Fruit fly (Drosophila melanogaster) whole organism, embryonic: ENCODE results near the gene roq.

Source experiments
- Abd-B ChIP-seq: fragments of 200-800 bp; sonication (Bioruptor generic); optimal IDR thresholded peaks from 2 replicates; lab custom pipeline; 2018; ENCODE audit warnings: missing biosample characterization, mild to moderate bottlenecking, missing genetic modification characterization, moderate library complexity
- Aef1 ChIP-seq: fragments of 200-800 bp; sonication (Bioruptor generic); IDR thresholded peaks from 3 replicates; pipeline ENCODE4 v1.3.6; 2022; ENCODE audit warnings: missing biosample characterization, missing genetic modification characterization
- Atf6 ChIP-seq: fragments of 200-800 bp; sonication (Bioruptor generic); IDR thresholded peaks from 2 replicates; pipeline ENCODE4 v1.3.6; 2022; ENCODE audit warnings: missing biosample characterization, missing genetic modification characterization
- BEAF-32 ChIP-seq: fragments of 200-800 bp; sonication (Bioruptor generic); optimal IDR thresholded peaks from 3 replicates; lab custom pipeline; 2017; ENCODE audit warnings: missing biosample characterization, missing genetic modification characterization, mild to moderate bottlenecking, moderate library complexity, missing genetic modification reagents
- Bgb ChIP-seq: fragments of 200-800 bp; sonication (Bioruptor generic); IDR thresholded peaks from 2 replicates; pipeline ENCODE4 v1.3.6; 2022; ENCODE audit warnings: missing biosample characterization, missing genetic modification characterization; ENCODE audit not compliant: partially characterized antibody
- CG13624 ChIP-seq: fragments of 200-800 bp; sonication (Bioruptor generic); optimal IDR thresholded peaks from 2 replicates; lab custom pipeline; 2016; ENCODE audit warnings: missing biosample characterization, missing genetic modification characterization
- CG15011 ChIP-seq: fragments of 200-800 bp; sonication (Bioruptor generic); optimal IDR thresholded peaks from 3 replicates; lab custom pipeline; 2018; ENCODE audit warnings: missing biosample characterization, mild to moderate bottlenecking, missing genetic modification characterization
- CG17612 ChIP-seq: fragments of 200-800 bp; sonication (Bioruptor generic); IDR thresholded peaks from 2 replicates; pipeline ENCODE4 v1.3.6; 2022; ENCODE audit warnings: missing biosample characterization, missing genetic modification characterization
- CG18011 ChIP-seq: fragments of 200-800 bp; sonication (Bioruptor generic); optimal IDR thresholded peaks from 2 replicates; lab custom pipeline; 2017; ENCODE audit warnings: missing biosample characterization, missing genetic modification characterization, mild to moderate bottlenecking, moderate library complexity, missing genotype
- CG3838 ChIP-seq: fragments of 200-800 bp; sonication (Bioruptor generic); optimal IDR thresholded peaks from 3 replicates; lab custom pipeline; 2016; ENCODE audit warnings: missing biosample characterization, missing genetic modification characterization
- CG4404 ChIP-seq: fragments of 200-800 bp; sonication (Bioruptor generic); IDR thresholded peaks from 2 replicates; pipeline ENCODE4 v1.3.6; 2022; ENCODE audit warnings: missing biosample characterization, missing genetic modification characterization
- CG6854 ChIP-seq: fragments of 200-800 bp; sonication (Bioruptor generic); optimal IDR thresholded peaks from 3 replicates; lab custom pipeline; 2017; ENCODE audit warnings: missing biosample characterization, mild to moderate bottlenecking, missing genetic modification characterization
- CG7745 ChIP-seq: fragments of 200-800 bp; sonication (Bioruptor generic); optimal IDR thresholded peaks from 2 replicates; lab custom pipeline; 2018; ENCODE audit warnings: missing biosample characterization, mild to moderate bottlenecking, missing genetic modification characterization, moderate library complexity
- CG7963 ChIP-seq: fragments of 200-800 bp; sonication (Bioruptor generic); IDR thresholded peaks from 3 replicates; pipeline ENCODE4 v1.3.6; 2022; ENCODE audit warnings: missing biosample characterization, missing genetic modification characterization; ENCODE audit not compliant: partially characterized antibody
- CG8290 ChIP-seq, 3 experiments: fragments of 200-800 bp; sonication (Bioruptor generic); optimal IDR thresholded peaks; 2 replicates each; lab custom pipeline; 2016 to 2019; ENCODE audit warnings: missing biosample characterization in 3 of 3, missing genetic modification characterization in 3 of 3, mild to moderate bottlenecking in 2 of 3, moderate library complexity in 1 of 3
- CG9215 ChIP-seq: fragments of 200-800 bp; sonication (Bioruptor generic); IDR thresholded peaks from 2 replicates; pipeline ENCODE4 v1.3.6; 2022; ENCODE audit warnings: missing biosample characterization, missing genetic modification characterization
- Chrac-16 ChIP-seq: fragments of 200-800 bp; sonication (Bioruptor generic); optimal IDR thresholded peaks from 3 replicates; lab custom pipeline; 2016; ENCODE audit warnings: missing biosample characterization, missing genetic modification characterization
- Dfd ChIP-seq, 2 experiments: fragments of >200 bp; optimal IDR thresholded peaks; 2 replicates each; lab custom pipeline; 2017; ENCODE audit warnings: missing biosample characterization in 2 of 2, missing genetic modification characterization in 2 of 2
- Doc3 ChIP-seq: fragments of 200-800 bp; sonication (Bioruptor generic); IDR thresholded peaks from 3 replicates; pipeline ENCODE4 v1.3.6; 2022; ENCODE audit warnings: missing biosample characterization, missing genetic modification characterization; ENCODE audit not compliant: partially characterized antibody
- Dp ChIP-seq: fragments of 200-800 bp; sonication (Bioruptor generic); optimal IDR thresholded peaks from 2 replicates; lab custom pipeline; 2018; ENCODE audit warnings: missing biosample characterization, mild to moderate bottlenecking, missing genetic modification characterization, moderate library complexity
- ERR ChIP-seq: fragments of 200-800 bp; sonication (Bioruptor generic); optimal IDR thresholded peaks from 2 replicates; lab custom pipeline; 2016; ENCODE audit warnings: missing biosample characterization, missing genetic modification characterization
- HHEX ChIP-seq: fragments of 200-800 bp; sonication (Bioruptor generic); optimal IDR thresholded peaks from 3 replicates; lab custom pipeline; 2017; ENCODE audit warnings: missing biosample characterization, mild to moderate bottlenecking, missing genetic modification characterization, missing genetic modification reagents
- HLH4C ChIP-seq: fragments of 200-800 bp; sonication (Bioruptor generic); IDR thresholded peaks from 3 replicates; pipeline ENCODE4 v1.3.6; 2022; ENCODE audit warnings: missing biosample characterization, missing genetic modification characterization; ENCODE audit not compliant: partially characterized antibody
- MTF-1 ChIP-seq: fragments of 200-800 bp; sonication (Bioruptor generic); optimal IDR thresholded peaks from 2 replicates; lab custom pipeline; 2018; ENCODE audit warnings: missing biosample characterization, mild to moderate bottlenecking, missing genetic modification characterization, borderline replicate concordance
- NFAT ChIP-seq: fragments of 200-800 bp; sonication (Bioruptor generic); IDR thresholded peaks from 2 replicates; pipeline ENCODE4 v1.3.6; 2022; ENCODE audit warnings: missing biosample characterization, missing genetic modification characterization
- Opbp ChIP-seq: fragments of 200-800 bp; sonication (Bioruptor generic); IDR thresholded peaks from 3 replicates; pipeline ENCODE4 v1.3.6; 2022; ENCODE audit warnings: missing biosample characterization, missing genetic modification characterization; ENCODE audit not compliant: partially characterized antibody
- Spps ChIP-seq: fragments of 200-800 bp; sonication (Bioruptor generic); optimal IDR thresholded peaks from 2 replicates; lab custom pipeline; 2018; ENCODE audit warnings: missing biosample characterization, mild to moderate bottlenecking, missing genetic modification characterization
- bab2 ChIP-seq: fragments of 200-800 bp; sonication (Bioruptor generic); optimal IDR thresholded peaks from 2 replicates; lab custom pipeline; 2016; ENCODE audit warnings: missing biosample characterization, missing genetic modification characterization
- bbx ChIP-seq: fragments of 200-800 bp; sonication (Bioruptor generic); IDR thresholded peaks from 2 replicates; pipeline ENCODE4 v1.3.6; 2022; ENCODE audit warnings: missing biosample characterization, missing genetic modification characterization; ENCODE audit not compliant: partially characterized antibody
- chinmo ChIP-seq: fragments of 200-800 bp; sonication (Bioruptor generic); IDR thresholded peaks from 4 replicates; pipeline ENCODE4 v1.3.6; 2022; ENCODE audit warnings: missing biosample characterization, missing genetic modification characterization; ENCODE audit not compliant: partially characterized antibody
- crp ChIP-seq, 2 experiments: fragments of 200-800 bp; sonication (Bioruptor generic); optimal IDR thresholded peaks; 2 replicates in 1 of 2; 3 replicates in 1 of 2; lab custom pipeline; 2017; ENCODE audit warnings: missing biosample characterization in 2 of 2, missing genetic modification characterization in 2 of 2, mild to moderate bottlenecking in 1 of 2, moderate library complexity in 1 of 2
- cwo ChIP-seq: fragments of 200-800 bp; sonication (Bioruptor generic); optimal IDR thresholded peaks from 3 replicates; lab custom pipeline; 2017; ENCODE audit warnings: missing biosample characterization, missing genetic modification characterization, mild to moderate bottlenecking, moderate library complexity, missing genetic modification reagents
- ewg ChIP-seq: fragments of 200-800 bp; sonication (Bioruptor generic); optimal IDR thresholded peaks from 3 replicates; lab custom pipeline; 2017; ENCODE audit warnings: mild to moderate bottlenecking, missing biosample characterization, missing genetic modification reagents, missing genetic modification characterization
- ftz-f1 ChIP-seq: fragments of 200-800 bp; sonication (Bioruptor generic); optimal IDR thresholded peaks from 2 replicates; lab custom pipeline; 2016; ENCODE audit warnings: missing biosample characterization, missing genetic modification characterization
- gem ChIP-seq: fragments of 200-800 bp; sonication (Bioruptor generic); optimal IDR thresholded peaks from 2 replicates; lab custom pipeline; 2019; ENCODE audit warnings: missing biosample characterization, mild to moderate bottlenecking, missing genetic modification characterization, moderate library complexity
- insv ChIP-seq, 2 experiments: fragments of 200-800 bp; sonication (Bioruptor generic); optimal IDR thresholded peaks; 3 replicates each; lab custom pipeline; 2016 to 2018; ENCODE audit warnings: missing biosample characterization in 2 of 2, missing genetic modification characterization in 2 of 2
- inv ChIP-seq: fragments of 200-800 bp; sonication (Bioruptor generic); IDR thresholded peaks from 2 replicates; pipeline ENCODE4 v1.3.6; 2022; ENCODE audit warnings: missing biosample characterization, missing genetic modification characterization; ENCODE audit not compliant: partially characterized antibody
- ken ChIP-seq: fragments of 200-800 bp; sonication (Bioruptor generic); IDR thresholded peaks from 3 replicates; pipeline ENCODE4 v1.3.6; 2022; ENCODE audit warnings: missing biosample characterization, missing genetic modification characterization
- knrl ChIP-seq: fragments of 200-800 bp; sonication (Bioruptor generic); IDR thresholded peaks from 3 replicates; pipeline ENCODE4 v1.3.6; 2022; ENCODE audit warnings: missing biosample characterization, missing genetic modification characterization; ENCODE audit not compliant: partially characterized antibody
- lola ChIP-seq, 3 experiments: fragments of >200 bp in 2 of 3; fragments of 200-800 bp in 1 of 3; sonication (Bioruptor generic) in 1 of 3; optimal IDR thresholded peaks; 2 replicates each; lab custom pipeline; 2017 to 2019; ENCODE audit warnings: missing biosample characterization in 3 of 3, missing genetic modification characterization in 3 of 3, mild to moderate bottlenecking in 1 of 3, moderate library complexity in 1 of 3
- peb ChIP-seq: fragments of 200-800 bp; sonication (Bioruptor generic); IDR thresholded peaks from 2 replicates; pipeline ENCODE4 v1.3.6; 2022; ENCODE audit warnings: missing biosample characterization, missing genetic modification characterization
- pzg ChIP-seq: fragments of 200-800 bp; sonication (Bioruptor generic); optimal IDR thresholded peaks from 3 replicates; lab custom pipeline; 2018; ENCODE audit warnings: missing biosample characterization, mild to moderate bottlenecking, missing genetic modification characterization, moderate library complexity
- row ChIP-seq: fragments of 200-800 bp; sonication (Bioruptor generic); IDR thresholded peaks from 3 replicates; pipeline ENCODE4 v1.3.6; 2022; ENCODE audit warnings: missing biosample characterization, missing genetic modification characterization
- tll ChIP-seq, 2 experiments: fragments of 200-800 bp in 1 of 2; fragments of >200 bp in 1 of 2; sonication (Bioruptor generic) in 1 of 2; optimal IDR thresholded peaks; 2 replicates each; lab custom pipeline; 2017 to 2019; ENCODE audit warnings: missing biosample characterization in 2 of 2, missing genetic modification characterization in 2 of 2, mild to moderate bottlenecking in 1 of 2, moderate library complexity in 1 of 2
- zf30C ChIP-seq: fragments of 200-800 bp; sonication (Bioruptor generic); optimal IDR thresholded peaks from 3 replicates; lab custom pipeline; 2018; ENCODE audit warnings: missing biosample characterization, mild to moderate bottlenecking, missing genetic modification characterization

The roq gene

dm6 chr3L:16383056-16383455, 4.7 kb upstream of the roq start (continued):
- no peak for TF ChIP-seq CG15011 (GFP tag; lab: Kevin White, UChicago)
- no peak for TF ChIP-seq CG4404 (GFP tag; lab: Robert Waterston, UW)
- no peak for TF ChIP-seq CG6854
- no peak for TF ChIP-seq ewg (GFP tag; lab: Kevin White, UChicago)
- TF ChIP-seq chinmo (GFP tag; lab: Robert Waterston, UW): 0 out of 4 replicates have a peak, but pooled peaks have one; percentile 30
- TF ChIP-seq row: no peak

DNA sequence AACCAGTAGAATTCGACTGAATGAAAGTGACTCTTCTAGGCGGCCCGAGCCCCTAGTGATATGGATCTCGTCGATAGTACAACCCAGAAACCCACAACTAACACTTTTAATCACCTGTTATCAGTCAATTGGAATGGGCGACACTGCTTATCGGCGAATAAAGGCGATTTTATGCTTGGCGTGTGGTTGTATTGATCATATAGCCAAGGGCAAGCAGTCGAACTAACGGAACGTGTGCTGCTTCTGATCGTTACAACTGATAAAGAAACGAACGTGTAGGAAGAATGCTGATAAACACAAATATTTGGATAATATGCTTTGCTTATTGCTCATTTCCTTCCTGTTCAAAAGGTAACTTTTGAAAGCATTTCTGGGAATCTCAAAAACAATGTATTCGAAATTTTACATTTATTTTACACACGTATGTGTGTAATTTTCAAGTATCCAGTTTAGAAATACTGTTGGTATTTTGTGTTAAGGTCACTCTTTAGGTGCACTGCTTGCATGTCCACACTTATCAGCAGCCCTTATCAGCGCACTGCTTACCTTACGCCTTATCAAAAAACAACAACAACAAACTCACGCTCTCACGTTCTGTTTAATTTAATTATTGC, 2.9 kb upstream of the roq start, which contains the start of gene Agpat4:
TSS of gene Agpat4 (minus strand) at position 387 of the 614 bp plus-strand sequence.
- no peak for TF ChIP-seq CG18011 (GFP tag; lab: Kevin White, UChicago)
- TF ChIP-seq Dfd (GFP tag; optimal IDR thresholded peaks at IDR 0.05; lab: Kevin White, UChicago): peak in 1 of 2 experiments; percentile 80
- peak; percentile 57 for TF ChIP-seq Aef1
- no peak for TF ChIP-seq gem (tag; lab: Kevin White, UChicago)
- peak; percentile 23; the same call in 1 of the 2 replicates for TF ChIP-seq inv (GFP tag; lab: Robert Waterston, UW)
- peak; percentile 29 for TF ChIP-seq BEAF-32 (GFP tag; lab: Kevin White, UChicago)
- no peak for TF ChIP-seq CG7745 (tag; lab: Kevin White, UChicago)
- TF ChIP-seq HLH4C (GFP tag; lab: Robert Waterston, UW): peak; percentile 55; the same call in 1 of the 3 replicates
- TF ChIP-seq cwo: peak; percentile 85
- peak; percentile 13 for TF ChIP-seq HHEX (GFP tag; lab: Kevin White, UChicago)
- no peak for TF ChIP-seq lola (GFP tag; optimal IDR thresholded peaks at IDR 0.05; lab: Kevin White, UChicago)
- TF ChIP-seq Spps (tag; lab: Kevin White, UChicago): no peak
- no peak for TF ChIP-seq peb (GFP tag; lab: Robert Waterston, UW)
- TF ChIP-seq knrl: peak; percentile 56; the same call in 2 of the 3 replicates
- TF ChIP-seq NFAT: no peak
- peak in 1 of 2 experiments; percentile 40 for TF ChIP-seq tll (GFP tag; optimal IDR thresholded peaks at IDR 0.05; lab: Kevin White, UChicago)
- TF ChIP-seq CG8290 (GFP tag; optimal IDR thresholded peaks at IDR 0.05; lab: Kevin White, UChicago): peak; percentile 84
- TF ChIP-seq CG8290 (tag; optimal IDR thresholded peaks at IDR 0.05; lab: Kevin White, UChicago): peak; percentile 61 to 76
- no peak for TF ChIP-seq Doc3 (GFP tag; lab: Robert Waterston, UW)
- TF ChIP-seq Chrac-16 (GFP tag; lab: Kevin White, UChicago): no peak
- peak; percentile 11 for TF ChIP-seq Abd-B (GFP tag; lab: Kevin White, UChicago)
- peak; percentile 27 for TF ChIP-seq ERR
- TF ChIP-seq CG17612 (GFP tag; lab: Robert Waterston, UW): no peak
- TF ChIP-seq CG13624: no peak
- no peak for TF ChIP-seq ken (GFP tag; lab: Robert Waterston, UW)
- TF ChIP-seq pzg (GFP tag; lab: Kevin White, UChicago): peak; percentile 67
- peak; percentile 42 for TF ChIP-seq ftz-f1 (GFP tag; lab: Kevin White, UChicago)
- TF ChIP-seq insv (GFP tag; optimal IDR thresholded peaks at IDR 0.05; lab: Kevin White, UChicago): peak in 1 of 2 experiments; percentile 64
- TF ChIP-seq CG7963 (GFP tag; lab: Robert Waterston, UW): no peak
- TF ChIP-seq Dp (GFP tag; lab: Kevin White, UChicago): peak; percentile 48
- peak in 1 of 2 experiments; percentile 74 for TF ChIP-seq crp (GFP tag; optimal IDR thresholded peaks at IDR 0.05; lab: Kevin White, UChicago)
- no peak for TF ChIP-seq MTF-1 (GFP tag; lab: Kevin White, UChicago)
- no peak for TF ChIP-seq zf30C
- TF ChIP-seq CG9215: no peak
- no peak for TF ChIP-seq CG3838 (GFP tag; lab: Kevin White, UChicago)
- TF ChIP-seq Atf6: 0 out of 2 replicates have a peak, but pooled peaks have one; percentile 6
- peak; percentile 35; the same call in 1 of the 3 replicates for TF ChIP-seq Opbp (GFP tag; lab: Robert Waterston, UW)
- TF ChIP-seq Bgb (GFP tag; lab: Robert Waterston, UW): peak; percentile 50
- TF ChIP-seq bab2: no peak
- peak; percentile 38; the same call in 1 of the 2 replicates for TF ChIP-seq bbx (GFP tag; lab: Robert Waterston, UW)
